Fruit fly (Drosophila melanogaster) whole organism, pupa: Measurements from ENCODE around the gene f-cup.

ENCODE experiments used
- CG10348 ChIP-seq: fragments of 200-800 bp; sonication (Bioruptor generic); IDR thresholded peaks from 2 replicates; pipeline ENCODE4 v1.3.6; 2022; ENCODE audit warnings: missing biosample characterization, missing genetic modification characterization
- CG12605 ChIP-seq: fragments of 200-800 bp; sonication (Bioruptor generic); IDR thresholded peaks from 2 replicates; pipeline ENCODE4 v1.3.6; 2022; ENCODE audit warnings: missing biosample characterization, missing genetic modification characterization
- CG13204 ChIP-seq: fragments of 200-800 bp; sonication (Bioruptor generic); optimal IDR thresholded peaks from 2 replicates; lab custom pipeline; 2018; ENCODE audit warnings: missing biosample characterization, mild to moderate bottlenecking, missing genetic modification characterization, moderate library complexity
- CG14655 ChIP-seq: fragments of 200-800 bp; sonication (Bioruptor generic); optimal IDR thresholded peaks from 3 replicates; lab custom pipeline; 2017; ENCODE audit warnings: mild to moderate bottlenecking, missing biosample characterization, missing genetic modification reagents, missing genetic modification characterization
- CG15710 ChIP-seq: fragments of 200-800 bp; sonication (Bioruptor generic); optimal IDR thresholded peaks from 2 replicates; lab custom pipeline; 2018; ENCODE audit warnings: missing biosample characterization, mild to moderate bottlenecking, missing genetic modification characterization, moderate library complexity
- CG17806 ChIP-seq: fragments of 200-800 bp; sonication (Bioruptor generic); optimal IDR thresholded peaks from 2 replicates; lab custom pipeline; 2018; ENCODE audit warnings: missing biosample characterization, mild to moderate bottlenecking, missing genetic modification characterization, moderate library complexity
- CG32121 ChIP-seq: fragments of 200-800 bp; sonication (Bioruptor generic); IDR thresholded peaks from 2 replicates; pipeline ENCODE4 v1.3.6; 2022; ENCODE audit warnings: missing biosample characterization, missing genetic modification characterization
- CG34367 ChIP-seq: fragments of 200-800 bp; sonication (Bioruptor generic); optimal IDR thresholded peaks from 2 replicates; lab custom pipeline; 2018; ENCODE audit warnings: missing biosample characterization, mild to moderate bottlenecking, missing genetic modification characterization
- CG4496 ChIP-seq: fragments of 200-800 bp; sonication (Bioruptor generic); IDR thresholded peaks from 3 replicates; pipeline ENCODE4 v1.3.6; 2022; ENCODE audit warnings: missing biosample characterization, missing genetic modification characterization
- CG8159 ChIP-seq: fragments of 200-800 bp; sonication (Bioruptor generic); optimal IDR thresholded peaks from 3 replicates; lab custom pipeline; 2018; ENCODE audit warnings: missing biosample characterization, mild to moderate bottlenecking, missing genetic modification characterization, moderate library complexity
- CG8301 ChIP-seq: fragments of 200-800 bp; sonication (Bioruptor generic); optimal IDR thresholded peaks from 2 replicates; lab custom pipeline; 2018; ENCODE audit warnings: missing biosample characterization, mild to moderate bottlenecking, missing genetic modification characterization
- CG9948 ChIP-seq: fragments of 200-800 bp; sonication (Bioruptor generic); optimal IDR thresholded peaks from 2 replicates; lab custom pipeline; 2018; ENCODE audit warnings: missing biosample characterization, mild to moderate bottlenecking, missing genetic modification characterization, moderate library complexity
- D1 ChIP-seq: fragments of 200-800 bp; sonication (Bioruptor generic); optimal IDR thresholded peaks from 2 replicates; lab custom pipeline; 2018; ENCODE audit warnings: missing biosample characterization, mild to moderate bottlenecking, missing genetic modification characterization, moderate library complexity
- EcR ChIP-seq: fragments of 200-800 bp; sonication (Bioruptor generic); optimal IDR thresholded peaks from 3 replicates; lab custom pipeline; 2019; ENCODE audit warnings: missing biosample characterization, missing genetic modification characterization, mild to moderate bottlenecking, moderate library complexity, missing genetic modification reagents
- Ets98B ChIP-seq: fragments of 200-800 bp; sonication (Bioruptor generic); IDR thresholded peaks from 2 replicates; pipeline ENCODE4 v1.3.6; 2022; ENCODE audit warnings: missing biosample characterization, missing genetic modification characterization
- Pif1A ChIP-seq: fragments of 200-800 bp; sonication (Bioruptor generic); optimal IDR thresholded peaks from 3 replicates; lab custom pipeline; 2016; ENCODE audit warnings: missing biosample characterization, missing genetic modification characterization
- Pif1B ChIP-seq: fragments of 200-800 bp; sonication (Bioruptor generic); optimal IDR thresholded peaks from 3 replicates; lab custom pipeline; 2016; ENCODE audit warnings: missing biosample characterization, missing genetic modification characterization
- Snoo ChIP-seq: fragments of 200-800 bp; sonication (Bioruptor generic); optimal IDR thresholded peaks from 3 replicates; lab custom pipeline; 2017; ENCODE audit warnings: missing biosample characterization, mild to moderate bottlenecking, missing genetic modification characterization, inconsistent platforms
- fd96Ca ChIP-seq: fragments of 200-800 bp; sonication (Bioruptor generic); IDR thresholded peaks from 3 replicates; pipeline ENCODE4 v1.3.6; 2022; ENCODE audit warnings: missing biosample characterization, missing genetic modification characterization
- gl ChIP-seq: fragments of 200-800 bp; sonication (Bioruptor generic); optimal IDR thresholded peaks from 2 replicates; lab custom pipeline; 2018; ENCODE audit warnings: missing biosample characterization, mild to moderate bottlenecking, missing genetic modification characterization
- rn ChIP-seq: fragments of 200-800 bp; sonication (Bioruptor generic); IDR thresholded peaks from 2 replicates; pipeline ENCODE4 v1.3.6; 2022; ENCODE audit warnings: missing biosample characterization, missing genetic modification characterization

f-cup gene

DNA sequence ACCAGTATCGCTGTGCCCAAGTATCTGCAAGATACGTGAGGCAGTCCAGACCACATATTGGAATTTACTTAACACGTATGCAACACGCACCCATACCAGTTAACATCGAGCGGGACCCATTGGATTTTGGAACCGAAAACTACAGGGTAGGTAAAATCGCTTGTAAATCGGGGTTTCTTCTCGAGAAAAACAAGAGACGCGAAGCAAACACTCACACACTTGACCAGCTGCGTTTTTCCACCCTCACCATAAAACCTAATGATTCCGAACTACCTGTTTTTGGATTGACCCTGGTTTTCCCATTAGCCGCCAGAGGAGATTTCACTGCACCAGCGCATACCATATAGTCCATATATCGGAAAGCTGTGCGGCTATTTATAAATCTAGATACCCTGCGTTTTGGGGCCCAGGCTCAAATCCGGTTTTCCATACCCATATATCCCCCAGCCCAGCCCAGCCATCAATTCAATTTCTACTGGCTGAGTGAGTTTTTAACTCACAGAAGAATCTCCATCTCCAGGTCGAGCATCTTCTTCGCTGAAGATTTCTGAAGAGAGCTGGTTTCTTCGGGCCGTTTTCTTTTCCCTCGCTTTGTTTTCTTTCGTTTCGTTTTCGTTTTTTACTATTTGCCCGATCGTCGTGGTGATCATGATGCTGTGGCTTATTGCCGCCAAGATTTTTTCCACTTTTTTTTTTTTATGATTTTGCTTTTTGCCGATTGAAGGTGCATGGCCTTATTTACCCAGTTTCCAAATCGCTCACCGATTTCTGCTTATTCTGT lies 15.2 kb upstream of the f-cup start:
- no peak for TF ChIP-seq CG32121 (GFP tag; lab: Robert Waterston, UW)
- TF ChIP-seq CG10348 (GFP tag; lab: Robert Waterston, UW): no peak
- TF ChIP-seq CG8159 (tag; lab: Kevin White, UChicago): peak; percentile 47
- no peak for TF ChIP-seq CG17806 (tag; lab: Kevin White, UChicago)
- peak; percentile 49 for TF ChIP-seq Pif1A (GFP tag; lab: Kevin White, UChicago)
- no peak for TF ChIP-seq rn
- no peak for TF ChIP-seq CG8301
- TF ChIP-seq Snoo: no peak
- no peak for TF ChIP-seq D1 (tag; lab: Kevin White, UChicago)
- TF ChIP-seq CG9948 (tag; lab: Kevin White, UChicago): no peak
- TF ChIP-seq CG34367: peak; percentile 46
- no peak for TF ChIP-seq fd96Ca (GFP tag; lab: Robert Waterston, UW)
- TF ChIP-seq EcR (GFP tag; lab: Kevin White, UChicago): peak; percentile 42
- TF ChIP-seq CG14655 (GFP tag; lab: Kevin White, UChicago): peak; percentile 28
- TF ChIP-seq CG4496 (GFP tag; lab: Robert Waterston, UW): no peak
- peak; percentile 33 for TF ChIP-seq Pif1B (GFP tag; lab: Kevin White, UChicago)
- TF ChIP-seq CG13204: peak; percentile 59
- peak; percentile 77 for TF ChIP-seq gl (tag; lab: Kevin White, UChicago)
- peak; percentile 52 for TF ChIP-seq CG15710 (tag; lab: Kevin White, UChicago)
- no peak; the same call in 1 of the 2 replicates for TF ChIP-seq Ets98B (GFP tag; lab: Robert Waterston, UW)
- TF ChIP-seq CG12605 (GFP tag; lab: Robert Waterston, UW): peak; percentile 60
- TF ChIP-seq, all 21 proteins: peak for 10

DNA sequence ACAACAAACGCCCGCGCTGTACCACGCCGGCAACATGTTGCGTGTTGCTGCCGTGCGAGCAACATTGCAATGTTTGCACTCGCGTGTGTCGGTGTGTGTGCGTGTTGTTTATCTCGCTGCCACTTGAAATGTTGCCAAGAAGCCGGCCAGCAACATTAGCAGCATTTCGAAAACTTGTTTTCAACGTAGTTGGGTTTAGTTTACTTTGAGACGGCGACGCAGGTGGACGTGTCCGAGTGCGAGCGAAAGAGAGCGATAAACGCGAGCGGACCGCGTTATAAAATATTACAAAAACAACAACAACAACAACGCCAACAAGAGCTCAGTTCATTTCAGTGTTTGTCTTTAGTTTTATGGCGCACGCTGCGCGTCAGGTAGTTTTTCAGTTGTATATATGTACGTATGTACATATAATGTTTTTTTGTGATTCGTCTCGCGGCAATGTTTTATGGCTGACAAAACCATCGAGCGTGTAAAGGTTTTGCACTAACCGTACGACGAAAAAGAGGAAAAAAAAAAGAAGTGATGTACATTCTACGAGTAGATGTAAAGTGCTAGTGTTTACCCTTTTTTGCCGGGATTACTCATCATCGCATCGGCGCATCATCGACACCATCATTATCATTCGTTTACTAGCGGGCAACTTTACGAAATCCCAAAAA lies 14.5 kb upstream of the f-cup start, which contains the start of gene kmr:
Gene kmr (plus strand): TSS at position 196 of the 662 bp plus-strand sequence.
- TF ChIP-seq EcR (GFP tag; lab: Kevin White, UChicago): peak; percentile 73
- no peak for TF ChIP-seq D1 (tag; lab: Kevin White, UChicago)
- no peak for TF ChIP-seq CG34367
- no peak for TF ChIP-seq CG8301
- peak; percentile 7 for TF ChIP-seq Pif1B (GFP tag; lab: Kevin White, UChicago)
- TF ChIP-seq rn: no peak
- TF ChIP-seq Pif1A (GFP tag; lab: Kevin White, UChicago): peak; percentile 63
- TF ChIP-seq gl (tag; lab: Kevin White, UChicago): peak; percentile 27
- TF ChIP-seq CG32121 (GFP tag; lab: Robert Waterston, UW): peak; percentile 50
- TF ChIP-seq CG8159 (tag; lab: Kevin White, UChicago): no peak
- no peak for TF ChIP-seq CG17806 (tag; lab: Kevin White, UChicago)
- no peak for TF ChIP-seq CG15710 (tag; lab: Kevin White, UChicago)
- TF ChIP-seq CG12605 (GFP tag; lab: Robert Waterston, UW): no peak; the same call in 1 of the 2 replicates
- no peak for TF ChIP-seq CG10348 (GFP tag; lab: Robert Waterston, UW)
- peak; percentile 65 for TF ChIP-seq CG13204
- peak; percentile 62; the same call in 1 of the 2 replicates for TF ChIP-seq Ets98B (GFP tag; lab: Robert Waterston, UW)
- peak; percentile 64; the same call in 2 of the 3 replicates for TF ChIP-seq CG4496 (GFP tag; lab: Robert Waterston, UW)
- TF ChIP-seq CG9948 (tag; lab: Kevin White, UChicago): no peak
- TF ChIP-seq Snoo: no peak
- no peak; the same call in 2 of the 3 replicates for TF ChIP-seq fd96Ca (GFP tag; lab: Robert Waterston, UW)
- no peak for TF ChIP-seq CG14655 (GFP tag; lab: Kevin White, UChicago)

DNA sequence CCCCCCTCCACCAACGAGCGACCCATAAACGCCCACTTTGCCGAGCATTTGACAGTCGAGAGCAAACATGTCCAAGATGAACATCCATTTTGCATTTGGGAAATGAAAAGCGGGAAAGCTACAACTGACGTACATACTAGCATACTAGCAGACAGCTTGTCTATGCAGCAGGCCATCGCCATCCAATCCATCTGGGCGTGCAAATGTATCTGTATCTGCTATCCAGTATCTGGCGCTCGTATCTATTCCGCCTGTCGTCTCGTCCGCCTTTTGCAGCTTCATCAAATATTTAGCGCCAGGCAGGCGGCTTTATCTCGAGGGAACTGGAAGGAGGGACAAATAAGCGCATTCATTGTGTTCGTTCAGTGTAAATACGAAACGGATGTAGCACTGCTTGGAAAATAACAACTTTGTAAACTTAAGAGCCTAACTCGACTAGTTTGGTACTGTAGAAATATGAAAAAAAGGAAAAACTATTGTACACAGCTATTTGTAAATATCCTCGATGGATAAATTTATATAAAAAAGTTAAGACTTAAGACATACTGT lies 13.4 kb upstream of the f-cup start:
- no peak for TF ChIP-seq CG15710 (tag; lab: Kevin White, UChicago)
- peak; percentile 52 for TF ChIP-seq Ets98B (GFP tag; lab: Robert Waterston, UW)
- no peak for TF ChIP-seq CG13204
- TF ChIP-seq CG12605 (GFP tag; lab: Robert Waterston, UW): no peak
- peak; percentile 9 for TF ChIP-seq Pif1B (GFP tag; lab: Kevin White, UChicago)
- peak; percentile 45; the same call in 2 of the 3 replicates for TF ChIP-seq CG4496 (GFP tag; lab: Robert Waterston, UW)
- peak; percentile 16 for TF ChIP-seq gl (tag; lab: Kevin White, UChicago)
- TF ChIP-seq Pif1A (GFP tag; lab: Kevin White, UChicago): peak; percentile 39
- no peak for TF ChIP-seq CG32121 (GFP tag; lab: Robert Waterston, UW)
- TF ChIP-seq CG8159 (tag; lab: Kevin White, UChicago): peak; percentile 20

DNA sequence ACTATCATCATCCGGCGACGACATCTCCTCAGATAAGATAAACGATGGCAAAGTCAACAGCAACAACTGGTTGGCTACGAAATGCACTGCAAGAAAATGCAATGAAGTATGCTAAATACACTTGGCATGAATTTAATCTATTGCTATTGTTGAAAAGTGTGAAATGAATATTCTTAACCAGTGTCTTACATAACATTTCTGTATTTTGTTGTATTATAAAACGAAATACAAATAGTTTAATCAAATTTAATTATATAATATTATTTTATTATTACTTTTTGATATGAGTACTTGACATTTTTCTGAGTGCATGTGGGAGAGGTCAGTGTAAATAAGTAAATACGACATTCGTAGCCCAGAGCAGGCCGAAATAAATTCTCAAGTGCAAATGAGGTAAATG lies 12.9 kb upstream of the f-cup start:
- peak; percentile 32; the same call in 1 of the 2 replicates for TF ChIP-seq CG32121 (GFP tag; lab: Robert Waterston, UW)
- TF ChIP-seq Pif1A (GFP tag; lab: Kevin White, UChicago): peak; percentile 18
- TF ChIP-seq CG8159 (tag; lab: Kevin White, UChicago): peak; percentile 77
- TF ChIP-seq CG34367: peak; percentile 54
- no peak; the same call in 1 of the 2 replicates for TF ChIP-seq Ets98B (GFP tag; lab: Robert Waterston, UW)
- TF ChIP-seq EcR (GFP tag; lab: Kevin White, UChicago): no peak
- TF ChIP-seq Snoo: peak; percentile 28
- TF ChIP-seq gl (tag; lab: Kevin White, UChicago): no peak
- TF ChIP-seq D1 (tag; lab: Kevin White, UChicago): no peak
- no peak for TF ChIP-seq CG13204
- TF ChIP-seq Pif1B (GFP tag; lab: Kevin White, UChicago): peak; percentile 7
- peak; percentile 38; the same call in 1 of the 2 replicates for TF ChIP-seq CG12605 (GFP tag; lab: Robert Waterston, UW)
- peak; percentile 62 for TF ChIP-seq CG8301
- no peak for TF ChIP-seq fd96Ca (GFP tag; lab: Robert Waterston, UW)
- no peak for TF ChIP-seq rn
- peak; percentile 64 for TF ChIP-seq CG15710 (tag; lab: Kevin White, UChicago)
- TF ChIP-seq CG9948 (tag; lab: Kevin White, UChicago): peak; percentile 69
- peak; percentile 60 for TF ChIP-seq CG17806 (tag; lab: Kevin White, UChicago)
- TF ChIP-seq CG4496 (GFP tag; lab: Robert Waterston, UW): peak; percentile 44; the same call in 2 of the 3 replicates
- no peak for TF ChIP-seq CG10348 (GFP tag; lab: Robert Waterston, UW)
- peak; percentile 69 for TF ChIP-seq CG14655 (GFP tag; lab: Kevin White, UChicago)
